Worm (Caenorhabditis elegans): ENCODE results near the gene nhr-54.

Gene nhr-54

ce11 chrV:16505828-16506227, at the start of gene nhr-54:
Gene nhr-54, minus strand, starts transcription at chrV:16505928.
- TF ChIP-seq npax-4 (tag; optimal IDR thresholded peaks at IDR 0.05): no peak

- TF ChIP-seq syd-9 (tag; optimal IDR thresholded peaks at IDR 0.05) (peak; percentile 70), ceh-19 (GFP tag; optimal IDR thresholded peaks at IDR 0.05) (peak; percentile 75), pha-4 (tag; optimal IDR thresholded peaks at IDR 0.05) (no peak), K02D7.2 (tag; optimal IDR thresholded peaks at IDR 0.05) (peak; percentile 45), ceh-31 (tag; optimal IDR thresholded peaks at IDR 0.05) (peak; percentile 98), mec-3 (tag; optimal IDR thresholded peaks at IDR 0.05; ENCODE audit: borderline replicate concordance) (peak; percentile 93), gmeb-2 (tag; optimal IDR thresholded peaks at IDR 0.05) (peak; percentile 38), C38D4.7 (GFP tag; optimal IDR thresholded peaks at IDR 0.05) (no peak), ceh-14 (tag; optimal IDR thresholded peaks at IDR 0.05) (peak; percentile 96), hlh-30 (tag; optimal IDR thresholded peaks at IDR 0.05; ENCODE audit: insufficient read depth) (no peak), ttx-3 (tag; optimal IDR thresholded peaks at IDR 0.05) (peak; percentile 38), ceh-34 (tag; optimal IDR thresholded peaks at IDR 0.05) (peak; percentile 70), ceh-24 (tag; optimal IDR thresholded peaks at IDR 0.05) (no peak), ztf-16 (tag; optimal IDR thresholded peaks at IDR 0.05) (peak; percentile 60), T23F11.4 (GFP tag; optimal IDR thresholded peaks at IDR 0.05) (no peak), unc-3 (GFP tag; conservative IDR thresholded peaks at IDR 0.05) (peak; percentile 44; the same call in 1 of the 2 replicates), unc-3 (tag; optimal IDR thresholded peaks at IDR 0.05) (peak; percentile 76), tbx-2 (tag; optimal IDR thresholded peaks at IDR 0.05) (peak; percentile 98), che-1 (tag; optimal IDR thresholded peaks at IDR 0.05) (no peak), elt-4 (tag; optimal IDR thresholded peaks at IDR 0.05) (peak; percentile 92), ahr-1 (tag; optimal IDR thresholded peaks at IDR 0.05) (peak; percentile 76), C08G9.2 (tag; optimal IDR thresholded peaks at IDR 0.05) (peak; percentile 94), fkh-10 (GFP tag; optimal IDR thresholded peaks at IDR 0.05) (no peak), zip-5 (tag; optimal IDR thresholded peaks at IDR 0.05) (peak; percentile 94), odd-2 (tag; optimal IDR thresholded peaks at IDR 0.05) (no peak), tbx-7 (tag; optimal IDR thresholded peaks at IDR 0.05) (peak; percentile 99), fkh-6 (tag; optimal IDR thresholded peaks at IDR 0.05) (peak; percentile 85), ceh-9 (tag; optimal IDR thresholded peaks at IDR 0.05) (no peak), ceh-48 (tag; optimal IDR thresholded peaks at IDR 0.05) (no peak), F13H6.1 (tag; optimal IDR thresholded peaks at IDR 0.05) (peak; percentile 91), ceh-45 (GFP tag; IDR thresholded peaks at IDR 0.05) (0 out of 2 replicates have a peak, but pooled peaks have one; percentile 34), Y22D7AL.16 (tag; optimal IDR thresholded peaks at IDR 0.05) (no peak), hlh-6 (tag; optimal IDR thresholded peaks at IDR 0.05) (peak; percentile 86), nfya-1 (tag; optimal IDR thresholded peaks at IDR 0.05) (no peak), hlh-15 (tag; optimal IDR thresholded peaks at IDR 0.05) (peak; percentile 29), ceh-22 (tag; optimal IDR thresholded peaks at IDR 0.05) (no peak), nhr-232 (tag; optimal IDR thresholded peaks at IDR 0.05) (no peak), ets-4 (tag; optimal IDR thresholded peaks at IDR 0.05) (peak; percentile 82), nhr-11 (tag; optimal IDR thresholded peaks at IDR 0.05) (no peak), madf-2 (tag; optimal IDR thresholded peaks at IDR 0.05) (peak; percentile 3), fax-1 (tag; optimal IDR thresholded peaks at IDR 0.05) (peak; percentile 94), pag-3 (tag; optimal IDR thresholded peaks at IDR 0.05; ENCODE audit: borderline replicate concordance) (peak; percentile 70), unc-55 (GFP tag; optimal IDR thresholded peaks at IDR 0.05) (no peak), sox-4 (tag; optimal IDR thresholded peaks at IDR 0.05) (peak; percentile 14), pat-9 (tag; optimal IDR thresholded peaks at IDR 0.05) (no peak), K09A11.1 (tag; optimal IDR thresholded peaks at IDR 0.05; ENCODE audit: insufficient read depth) (no peak), hlh-13 (GFP tag; optimal IDR thresholded peaks at IDR 0.05) (peak; percentile 13), ref-2 (tag; optimal IDR thresholded peaks at IDR 0.05) (peak; percentile 94), hlh-8 (tag; optimal IDR thresholded peaks at IDR 0.05) (peak; percentile 91), ceh-6 (GFP tag; optimal IDR thresholded peaks at IDR 0.05) (peak; percentile 18)
These were observed 47.2 kb upstream of the nhr-54 start, which contains the start of gene Y32B12B.4 for ce11 chrV:16552929-16553328. Gene Y32B12B.4, plus strand, starts transcription at chrV:16553327.

Measured in whole organism, late embryonic.